Worm (Caenorhabditis elegans): ENCODE results near the gene T22E5.6.

The T22E5.6 gene

ce11 chrX:6408286-6408685 lies 7.9 kb downstream of the T22E5.6 start:
- TF ChIP-seq cnd-1 (tag; optimal IDR thresholded peaks at IDR 0.05) (no peak), nhr-28 (tag; optimal IDR thresholded peaks at IDR 0.05) (no peak), ceh-43 (GFP tag; optimal IDR thresholded peaks at IDR 0.05) (no peak), nhr-237 (tag; optimal IDR thresholded peaks at IDR 0.05) (no peak), bed-3 (GFP tag; optimal IDR thresholded peaks at IDR 0.05) (no peak), drap-1 (GFP tag; optimal IDR thresholded peaks at IDR 0.05) (no peak)

ce11 chrX:6407805-6408204 lies 8.4 kb downstream of the T22E5.6 start:
- no peak for TF ChIP-seq nhr-76 (tag; optimal IDR thresholded peaks at IDR 0.05)
- no peak for TF ChIP-seq snpc-4 (tag; optimal IDR thresholded peaks at IDR 0.05)
- no peak for TF ChIP-seq mls-2 (tag; optimal IDR thresholded peaks at IDR 0.05)
- no peak for TF ChIP-seq nhr-237 (tag; optimal IDR thresholded peaks at IDR 0.05)
- no peak for TF ChIP-seq zip-8 (tag; optimal IDR thresholded peaks at IDR 0.05)
- no peak for TF ChIP-seq ceh-83 (GFP tag; optimal IDR thresholded peaks at IDR 0.05)
- TF ChIP-seq drap-1 (GFP tag; optimal IDR thresholded peaks at IDR 0.05) = no peak
- no peak for TF ChIP-seq sem-2 (GFP tag; optimal IDR thresholded peaks at IDR 0.05)
- no peak for TF ChIP-seq elt-3 (tag; optimal IDR thresholded peaks at IDR 0.05)
- TF ChIP-seq unc-62 (GFP tag; optimal IDR thresholded peaks at IDR 0.05) = no peak
- no peak for TF ChIP-seq lin-13 (tag; optimal IDR thresholded peaks at IDR 0.05)
- TF ChIP-seq lsy-2 (tag; optimal IDR thresholded peaks at IDR 0.05) = no peak
- no peak for TF ChIP-seq elt-1 (tag; optimal IDR thresholded peaks at IDR 0.05; ENCODE audit: borderline replicate concordance, insufficient read depth)
- TF ChIP-seq nhr-28 (tag; optimal IDR thresholded peaks at IDR 0.05) = no peak
- no peak for TF ChIP-seq hlh-1 (tag; optimal IDR thresholded peaks at IDR 0.05)
- no peak for TF ChIP-seq lin-32 (GFP tag; optimal IDR thresholded peaks at IDR 0.05)
- no peak for TF ChIP-seq M03D4.4 (tag; optimal IDR thresholded peaks at IDR 0.05)

DNA sequence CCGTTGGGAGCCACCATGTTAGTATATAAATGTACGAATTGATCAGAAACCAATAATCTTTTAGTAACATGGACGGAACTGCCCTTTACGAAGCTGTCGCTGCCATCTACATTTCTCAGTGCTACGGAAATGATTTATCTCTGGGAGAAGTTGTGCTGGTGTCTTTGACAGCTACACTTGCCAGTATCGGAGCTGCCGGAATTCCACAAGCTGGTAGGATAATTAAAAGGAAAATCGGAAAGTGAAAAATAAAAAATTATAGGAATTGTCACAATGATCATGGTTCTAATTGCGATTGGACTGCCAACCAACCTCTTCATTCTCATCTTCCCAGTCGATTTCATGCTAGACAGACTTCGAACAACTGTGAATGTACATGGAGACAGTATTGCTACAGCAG lies 10.3 kb downstream of the T22E5.6 start:
- TF ChIP-seq snpc-4 (tag; optimal IDR thresholded peaks at IDR 0.05) (no peak), M03D4.4 (tag; optimal IDR thresholded peaks at IDR 0.05) (no peak), elt-3 (tag; optimal IDR thresholded peaks at IDR 0.05) (no peak), blmp-1 (tag; optimal IDR thresholded peaks at IDR 0.05) (no peak), mls-2 (tag; optimal IDR thresholded peaks at IDR 0.05) (no peak), sem-2 (GFP tag; optimal IDR thresholded peaks at IDR 0.05) (no peak), sptf-1 (tag; optimal IDR thresholded peaks at IDR 0.05) (no peak), zip-8 (tag; optimal IDR thresholded peaks at IDR 0.05) (no peak), nhr-12 (tag; optimal IDR thresholded peaks at IDR 0.05) (no peak), pha-4 (tag; optimal IDR thresholded peaks at IDR 0.05) (no peak), elt-1 (tag; optimal IDR thresholded peaks at IDR 0.05; ENCODE audit: borderline replicate concordance, insufficient read depth) (no peak), cnd-1 (tag; optimal IDR thresholded peaks at IDR 0.05) (no peak), ceh-39 (tag; optimal IDR thresholded peaks at IDR 0.05) (no peak), unc-120 (tag; optimal IDR thresholded peaks at IDR 0.05; ENCODE audit: poor library complexity, severe bottlenecking) (no peak), mep-1 (tag; optimal IDR thresholded peaks at IDR 0.05) (no peak), ceh-43 (GFP tag; optimal IDR thresholded peaks at IDR 0.05) (no peak), flh-1 (GFP tag; optimal IDR thresholded peaks at IDR 0.05) (no peak), nhr-2 (tag; optimal IDR thresholded peaks at IDR 0.05) (no peak), mab-5 (tag; optimal IDR thresholded peaks at IDR 0.05) (no peak), lin-32 (GFP tag; optimal IDR thresholded peaks at IDR 0.05) (no peak)

DNA sequence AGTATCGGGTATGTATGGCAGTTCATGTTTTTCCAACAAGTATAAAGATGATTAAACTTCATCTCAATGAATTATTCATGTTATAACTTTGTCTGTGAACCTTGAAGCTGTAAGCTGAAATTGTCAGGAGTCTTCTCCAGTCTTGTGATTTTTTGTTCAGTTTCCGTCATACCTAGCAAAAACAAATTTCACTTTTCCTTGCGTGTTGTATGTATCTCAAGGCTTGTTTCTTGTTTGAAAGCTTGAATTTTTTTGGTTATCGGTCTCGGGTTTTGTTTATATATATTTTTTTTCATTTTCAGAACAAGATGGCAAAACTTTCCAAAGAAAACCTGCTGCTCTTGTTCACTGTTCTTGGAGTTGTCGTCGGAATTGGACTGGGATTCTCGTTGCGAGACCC lies 13.1 kb downstream of the T22E5.6 start, which contains the start of gene glt-4:
Gene glt-4 (plus strand): TSS at position 301 of the 400 bp plus-strand sequence.
- TF ChIP-seq nhr-237 (tag; optimal IDR thresholded peaks at IDR 0.05) = no peak
- no peak for TF ChIP-seq unc-39 (tag; optimal IDR thresholded peaks at IDR 0.05)

- TF ChIP-seq hlh-1 (tag; optimal IDR thresholded peaks at IDR 0.05) = peak; percentile 79
- no peak for TF ChIP-seq ceh-83 (GFP tag; optimal IDR thresholded peaks at IDR 0.05)
- no peak for TF ChIP-seq ztf-11 (tag; optimal IDR thresholded peaks at IDR 0.05)
- peak; percentile 44 for TF ChIP-seq unc-120 (tag; optimal IDR thresholded peaks at IDR 0.05; ENCODE audit: poor library complexity, severe bottlenecking)
- peak; percentile 61 for TF ChIP-seq unc-62 (GFP tag; optimal IDR thresholded peaks at IDR 0.05)
Observed at ce11 chrX:6399450-6399849, 16.8 kb downstream of the T22E5.6 start.

Measured in whole organism, mixed stage, embryonic.